Worm (Caenorhabditis elegans) whole organism, mixed stage, embryonic: Measurements from ENCODE around the gene Y51A2B.16.

Experiments used
- elt-1 ChIP-seq: sonication (generic microtip); optimal IDR thresholded peaks from 2 replicates; lab custom pipeline; 2017; ENCODE audit warnings: missing genetic modification characterization, mild to moderate bottlenecking, missing compliant biosample characterization, antibody characterized with exemption, moderate library complexity, borderline replicate concordance; ENCODE audit not compliant: insufficient read depth
- elt-3 ChIP-seq: fragments of 150-350 bp; optimal IDR thresholded peaks from 2 replicates; lab custom pipeline; 2014; ENCODE audit warnings: missing biosample characterization, missing genetic modification characterization
- flh-1 ChIP-seq: fragments of 200-800 bp; sonication (Bioruptor generic); optimal IDR thresholded peaks from 2 replicates; lab custom pipeline; 2018; ENCODE audit warnings: mild to moderate bottlenecking, missing genetic modification characterization, moderate library complexity, missing compliant biosample characterization
- lin-13 ChIP-seq: fragments of 150-350 bp; optimal IDR thresholded peaks from 2 replicates; lab custom pipeline; 2014; ENCODE audit warnings: missing biosample characterization, missing genetic modification characterization
- mep-1 ChIP-seq: fragments of 150-350 bp; optimal IDR thresholded peaks from 2 replicates; lab custom pipeline; 2017; ENCODE audit warnings: missing biosample characterization, missing genetic modification reagents, missing genetic modification characterization, inconsistent platforms
- nhr-12 ChIP-seq: fragments of 150-350 bp; optimal IDR thresholded peaks from 2 replicates; lab custom pipeline; 2014; ENCODE audit warnings: missing biosample characterization, missing genetic modification characterization
- nhr-237 ChIP-seq: fragments of 150-350 bp; optimal IDR thresholded peaks from 2 replicates; lab custom pipeline; 2014; ENCODE audit warnings: missing biosample characterization, missing genetic modification characterization
- nhr-76 ChIP-seq: sonication (generic microtip); optimal IDR thresholded peaks from 2 replicates; lab custom pipeline; 2017; ENCODE audit warnings: missing biosample characterization, missing genetic modification characterization
- pha-4 ChIP-seq: fragments of 150-350 bp; optimal IDR thresholded peaks from 2 replicates; lab custom pipeline; 2018; ENCODE audit warnings: missing biosample characterization, missing genetic modification reagents, missing genetic modification characterization
- snpc-4 ChIP-seq: fragments of 150-350 bp; optimal IDR thresholded peaks from 2 replicates; lab custom pipeline; 2014; ENCODE audit warnings: missing biosample characterization, missing genetic modification characterization
- unc-62 ChIP-seq: fragments of 150-350 bp; optimal IDR thresholded peaks from 2 replicates; lab custom pipeline; 2014; ENCODE audit warnings: missing biosample characterization, missing genetic modification reagents, missing genetic modification characterization
- ztf-11 ChIP-seq: fragments of 150-350 bp; optimal IDR thresholded peaks from 2 replicates; lab custom pipeline; 2014; ENCODE audit warnings: missing biosample characterization, missing genetic modification characterization

ce11 chrV:18359888-18360287, 37.8 kb downstream of the Y51A2B.16 start, which contains the start of gene C08E8.5:
- TF ChIP-seq unc-62 (GFP tag; lab: Kevin White, UChicago) (no peak), nhr-237 (no peak), pha-4 (no peak), flh-1 (GFP tag; lab: Kevin White, UChicago) (no peak), ztf-11 (tag; lab: Kevin White, UChicago) (no peak), elt-1 (no peak), elt-3 (tag; lab: Kevin White, UChicago) (no peak), mep-1 (no peak), snpc-4 (tag; lab: Kevin White, UChicago) (no peak), nhr-12 (tag; lab: Kevin White, UChicago) (no peak), nhr-76 (tag; lab: Kevin White, UChicago) (no peak), lin-13 (no peak)
